Worm (Caenorhabditis elegans): ENCODE data around the gene F59A1.6.

DNA sequence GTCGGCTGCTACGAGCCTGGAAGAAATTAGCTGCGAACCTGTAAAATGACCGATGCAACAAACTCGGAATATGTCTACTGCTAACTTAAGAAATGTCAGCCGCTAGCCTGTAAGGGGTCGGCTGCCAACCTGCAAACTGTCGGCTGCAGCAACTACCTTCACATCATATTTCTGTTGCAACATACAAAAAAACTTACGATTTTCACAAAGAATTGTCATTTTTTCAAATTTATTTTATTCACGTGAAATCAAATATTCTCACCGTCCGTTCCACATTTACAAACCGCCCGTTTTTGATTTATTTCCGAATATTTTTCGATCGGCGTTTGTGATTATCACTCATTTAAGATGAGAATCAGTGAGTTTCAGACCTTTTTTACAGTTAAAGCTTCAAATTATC, 14.7 kb downstream of the F59A1.6 start, which contains the start of gene Y26G10.6:
- TF ChIP-seq unc-62 (GFP tag; optimal IDR thresholded peaks at IDR 0.05): no peak
- TF ChIP-seq unc-55 (GFP tag; optimal IDR thresholded peaks at IDR 0.05): no peak
- no peak for TF ChIP-seq ceh-82 (tag; optimal IDR thresholded peaks at IDR 0.05)
- no peak for TF ChIP-seq nhr-11 (tag; optimal IDR thresholded peaks at IDR 0.05)
- TF ChIP-seq ztf-11 (tag; optimal IDR thresholded peaks at IDR 0.05): no peak
- TF ChIP-seq mdl-1 (tag; optimal IDR thresholded peaks at IDR 0.05): no peak
